Worm (Caenorhabditis elegans) whole organism, early embryonic: ENCODE data around the gene ekl-5.

Experiments
- B0310.2 ChIP-seq: sonication (generic microtip); optimal IDR thresholded peaks from 2 replicates; lab custom pipeline; 2016; ENCODE audit warnings: mild to moderate bottlenecking, missing genetic modification characterization, missing compliant biosample characterization
- F13C5.2 ChIP-seq: sonication (generic microtip); optimal IDR thresholded peaks from 2 replicates; lab custom pipeline; 2017; ENCODE audit warnings: mild to moderate bottlenecking, missing genetic modification characterization, inconsistent platforms, missing compliant biosample characterization
- aly-1 ChIP-seq: sonication (generic microtip); optimal IDR thresholded peaks from 2 replicates; lab custom pipeline; 2016; ENCODE audit warnings: missing genetic modification characterization, missing compliant biosample characterization
- ama-1 ChIP-seq: fragments of 150-350 bp; optimal IDR thresholded peaks from 2 replicates; lab custom pipeline; 2014
- ceh-13 ChIP-seq: fragments of 200-800 bp; sonication (Bioruptor generic); optimal IDR thresholded peaks from 2 replicates; lab custom pipeline; 2018; ENCODE audit warnings: mild to moderate bottlenecking, missing genetic modification characterization, missing compliant biosample characterization
- ceh-36 ChIP-seq: sonication (generic microtip); optimal IDR thresholded peaks from 2 replicates; lab custom pipeline; 2016; ENCODE audit warnings: missing genetic modification characterization, inconsistent platforms, missing compliant biosample characterization
- ets-7 ChIP-seq: sonication (generic microtip); optimal IDR thresholded peaks from 2 replicates; lab custom pipeline; 2016; ENCODE audit warnings: missing genotype, missing genetic modification characterization, missing compliant biosample characterization
- flt-1 ChIP-seq: fragments of 200-800 bp; sonication (Bioruptor generic); IDR thresholded peaks from 2 replicates; pipeline ENCODE4 v1.3.6; 2022; ENCODE audit warnings: missing genetic modification characterization, missing compliant biosample characterization
- hmbx-1 ChIP-seq: sonication (generic microtip); optimal IDR thresholded peaks from 2 replicates; lab custom pipeline; 2016; ENCODE audit warnings: mild to moderate bottlenecking, missing genetic modification characterization, missing compliant biosample characterization
- hmg-4 ChIP-seq: fragments of 200-800 bp; sonication (Bioruptor generic); optimal IDR thresholded peaks from 2 replicates; lab custom pipeline; 2018; ENCODE audit warnings: mild to moderate bottlenecking, missing genetic modification characterization, missing compliant biosample characterization
- hnd-1 ChIP-seq: sonication (generic microtip); optimal IDR thresholded peaks from 2 replicates; lab custom pipeline; 2016; ENCODE audit warnings: missing genetic modification characterization, missing compliant biosample characterization
- pes-1 ChIP-seq: fragments of 200-800 bp; sonication (Bioruptor generic); IDR thresholded peaks from 2 replicates; pipeline ENCODE4 v1.3.6; 2022; ENCODE audit warnings: missing genetic modification reagents, missing genetic modification characterization, missing compliant biosample characterization
- scrt-1 ChIP-seq: fragments of 200-800 bp; sonication (Bioruptor generic); IDR thresholded peaks from 2 replicates; pipeline ENCODE4 v1.3.6; 2022; ENCODE audit warnings: missing genetic modification characterization, missing compliant biosample characterization
- sea-1 ChIP-seq: fragments of 200-800 bp; sonication (Bioruptor generic); conservative IDR thresholded peaks from 2 replicates; pipeline ENCODE4 v1.3.6; 2022; ENCODE audit warnings: missing genetic modification characterization, missing compliant biosample characterization
- tbx-11 ChIP-seq: fragments of 200-800 bp; sonication (Bioruptor generic); IDR thresholded peaks from 2 replicates; pipeline ENCODE4 v1.3.6; 2022; ENCODE audit warnings: missing genetic modification characterization, missing compliant biosample characterization
- tbx-37 ChIP-seq: fragments of 200-800 bp; sonication (Bioruptor generic); conservative IDR thresholded peaks from 2 replicates; pipeline ENCODE4 v1.3.6; 2022; ENCODE audit warnings: missing genetic modification reagents, missing genetic modification characterization, missing compliant biosample characterization
- tra-4 ChIP-seq: sonication (generic microtip); optimal IDR thresholded peaks from 2 replicates; lab custom pipeline; 2017; ENCODE audit warnings: missing genetic modification characterization, missing compliant biosample characterization

The ekl-5 gene

ce11 chrX:13920374-13920986 lies 3.5 kb upstream of the ekl-5 start:
- TF ChIP-seq ama-1 (lab: Kevin White, UChicago), result no peak
- peak; percentile 22 for TF ChIP-seq hmg-4 (GFP tag; lab: Kevin White, UChicago)

ce11 chrX:13918143-13918542 lies 1.2 kb upstream of the ekl-5 start:
- TF ChIP-seq tbx-11 (GFP tag; lab: Robert Waterston, UW) (no peak), tbx-37 (GFP tag; lab: Robert Waterston, UW) (no peak), aly-1 (tag; lab: Kevin White, UChicago) (no peak), ama-1 (lab: Kevin White, UChicago) (no peak), scrt-1 (no peak), ceh-36 (no peak), hnd-1 (tag; lab: Kevin White, UChicago) (no peak), tra-4 (no peak), pes-1 (no peak), ets-7 (tag; lab: Kevin White, UChicago) (no peak), flt-1 (GFP tag; lab: Robert Waterston, UW) (no peak), F13C5.2 (tag; lab: Kevin White, UChicago) (no peak)

ce11 chrX:13914289-13914688 lies 2.7 kb downstream of the ekl-5 start, which contains the start of gene Y26E6A.2:
Gene Y26E6A.2, minus strand, starts transcription at chrX:13914389.
- TF ChIP-seq flt-1 (GFP tag; lab: Robert Waterston, UW) (no peak), ceh-13 (GFP tag; lab: Kevin White, UChicago) (no peak), B0310.2 (tag; lab: Kevin White, UChicago) (no peak)

- TF ChIP-seq hmg-4 (GFP tag; lab: Kevin White, UChicago) (no peak), pes-1 (no peak), ets-7 (tag; lab: Kevin White, UChicago) (no peak), scrt-1 (no peak), hnd-1 (tag; lab: Kevin White, UChicago) (no peak), sea-1 (no peak), ceh-13 (GFP tag; lab: Kevin White, UChicago) (no peak), flt-1 (GFP tag; lab: Robert Waterston, UW) (no peak), aly-1 (tag; lab: Kevin White, UChicago) (no peak), B0310.2 (tag; lab: Kevin White, UChicago) (no peak), tbx-11 (GFP tag; lab: Robert Waterston, UW) (no peak), ama-1 (lab: Kevin White, UChicago) (no peak), hmbx-1 (tag; lab: Kevin White, UChicago) (no peak), ceh-36 (no peak), F13C5.2 (tag; lab: Kevin White, UChicago) (no peak)
These were observed 3.3 kb downstream of the ekl-5 start for ce11 chrX:13913641-13914040.

- TF ChIP-seq tra-4 (no peak), flt-1 (GFP tag; lab: Robert Waterston, UW) (no peak), B0310.2 (tag; lab: Kevin White, UChicago) (no peak), aly-1 (tag; lab: Kevin White, UChicago) (no peak), sea-1 (no peak), ceh-13 (GFP tag; lab: Kevin White, UChicago) (no peak), pes-1 (no peak), ama-1 (lab: Kevin White, UChicago) (no peak), hnd-1 (tag; lab: Kevin White, UChicago) (no peak), ceh-36 (no peak), ets-7 (tag; lab: Kevin White, UChicago) (no peak), F13C5.2 (tag; lab: Kevin White, UChicago) (no peak), tbx-37 (GFP tag; lab: Robert Waterston, UW) (no peak)
These were observed 7.1 kb downstream of the ekl-5 start, which contains the start of gene Y26E6A.3 for ce11 chrX:13909850-13910249. Gene Y26E6A.3, minus strand, starts transcription at chrX:13909950.

- no peak for TF ChIP-seq tbx-11 (GFP tag; lab: Robert Waterston, UW)
- no peak for TF ChIP-seq B0310.2 (tag; lab: Kevin White, UChicago)
- TF ChIP-seq ets-7 (tag; lab: Kevin White, UChicago), result no peak
- TF ChIP-seq scrt-1, result no peak
- TF ChIP-seq hmbx-1 (tag; lab: Kevin White, UChicago), result no peak
- no peak for TF ChIP-seq tra-4
- no peak for TF ChIP-seq hmg-4 (GFP tag; lab: Kevin White, UChicago)
- no peak for TF ChIP-seq flt-1 (GFP tag; lab: Robert Waterston, UW)
- no peak for TF ChIP-seq ama-1 (lab: Kevin White, UChicago)
- no peak for TF ChIP-seq hnd-1 (tag; lab: Kevin White, UChicago)
These were observed 13.2 kb downstream of the ekl-5 start for ce11 chrX:13903769-13904168.

ce11 chrX:13903328-13903727 lies 13.6 kb downstream of the ekl-5 start, which contains the start of gene sra-39:
Gene sra-39, minus strand, starts transcription at chrX:13903428.
- TF ChIP-seq aly-1 (tag; lab: Kevin White, UChicago) (no peak), tbx-37 (GFP tag; lab: Robert Waterston, UW) (no peak), ets-7 (tag; lab: Kevin White, UChicago) (no peak), ceh-13 (GFP tag; lab: Kevin White, UChicago) (no peak), sea-1 (no peak), ama-1 (lab: Kevin White, UChicago) (no peak), hnd-1 (tag; lab: Kevin White, UChicago) (no peak), tbx-11 (GFP tag; lab: Robert Waterston, UW) (no peak), F13C5.2 (tag; lab: Kevin White, UChicago) (no peak), pes-1 (no peak), tra-4 (no peak), hmg-4 (GFP tag; lab: Kevin White, UChicago) (no peak), scrt-1 (no peak)

- TF ChIP-seq tbx-37 (GFP tag; lab: Robert Waterston, UW) (no peak), pes-1 (no peak), tra-4 (no peak), F13C5.2 (tag; lab: Kevin White, UChicago) (no peak), ama-1 (lab: Kevin White, UChicago) (no peak), hmbx-1 (tag; lab: Kevin White, UChicago) (no peak), ceh-36 (no peak), sea-1 (no peak), ceh-13 (GFP tag; lab: Kevin White, UChicago) (no peak), ets-7 (tag; lab: Kevin White, UChicago) (no peak)
These were observed 16.9 kb downstream of the ekl-5 start, which contains the start of gene sra-38 for ce11 chrX:13900047-13900446. Gene sra-38, minus strand, starts transcription at chrX:13900147.
